Fruit fly (Drosophila melanogaster): ENCODE measurements around the gene CG15020.

CG15020 gene

DNA sequence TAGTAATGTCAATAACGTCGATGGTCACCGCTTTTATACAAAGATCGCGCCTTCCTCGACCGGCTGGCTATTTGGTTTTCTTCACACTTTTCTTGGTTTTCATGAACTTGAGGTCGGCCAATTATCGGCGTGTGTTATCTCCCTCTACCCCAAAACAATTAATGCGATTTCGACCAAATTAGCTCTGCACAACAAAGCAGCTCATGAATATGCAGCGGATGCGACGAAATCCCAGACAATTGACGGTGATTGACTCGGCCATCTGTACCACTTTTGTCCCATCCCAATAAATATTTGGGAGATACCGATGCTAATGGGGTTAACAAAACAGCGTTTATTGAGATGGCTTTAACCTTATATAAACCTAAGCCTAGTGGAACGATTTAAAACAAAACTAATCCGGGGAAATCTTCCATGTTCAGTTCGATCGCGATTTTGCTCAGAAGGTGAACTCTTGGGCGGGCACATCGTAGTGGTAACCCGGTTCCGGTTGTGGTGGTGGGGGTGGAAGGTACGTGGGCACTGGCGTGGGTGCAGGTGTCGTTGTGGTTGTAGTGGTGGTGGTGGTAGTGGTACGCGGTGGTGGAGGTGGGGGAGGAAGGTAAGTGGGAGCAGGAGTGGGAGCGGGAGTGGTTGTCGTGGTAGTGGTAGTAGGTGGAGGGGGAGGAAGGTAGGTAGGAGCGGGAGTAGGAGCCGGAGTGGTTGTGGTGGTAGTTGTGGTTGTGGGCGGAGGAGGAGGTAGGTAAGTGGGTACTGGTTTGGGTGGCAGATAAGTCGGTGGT, 39.0 kb downstream of the CG15020 start, which contains the start of gene CG15022:
Gene CG15022, minus strand, starts transcription at position 11 of the 782 bp plus-strand sequence.
- TF ChIP-seq noc (tag; optimal IDR thresholded peaks at IDR 0.05), result no peak

DNA sequence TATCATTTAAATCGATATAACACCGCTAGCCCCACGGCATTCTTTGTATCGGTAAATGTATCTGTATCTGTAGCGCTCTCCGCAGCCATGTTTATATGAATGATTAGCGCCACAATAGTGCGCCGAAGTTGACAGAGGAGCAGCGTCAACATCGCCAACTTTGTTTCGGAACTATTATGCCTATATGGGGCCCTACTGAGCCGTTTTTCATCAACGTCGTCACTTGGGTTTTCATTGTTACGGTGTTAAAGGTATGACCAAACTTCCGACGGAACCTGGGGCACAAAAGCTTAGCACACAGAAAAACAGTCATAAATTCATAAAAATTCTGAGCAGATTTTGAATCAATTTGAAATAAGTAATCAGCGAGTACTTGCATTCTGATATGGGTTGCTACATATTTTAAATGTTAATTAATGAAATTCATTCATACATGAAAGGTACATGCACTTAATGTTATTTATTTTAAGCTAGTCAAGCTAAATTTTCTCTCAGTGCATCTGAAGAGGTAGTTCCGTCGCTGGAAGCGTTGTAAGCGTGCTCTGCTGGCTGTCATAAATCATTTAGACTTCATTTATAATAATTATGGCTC, 40.1 kb downstream of the CG15020 start, which contains the start of gene CG15023:
Gene CG15023, minus strand, starts transcription at position 51 of the 592 bp plus-strand sequence.
- TF ChIP-seq noc (tag; optimal IDR thresholded peaks at IDR 0.05), result no peak

DNA sequence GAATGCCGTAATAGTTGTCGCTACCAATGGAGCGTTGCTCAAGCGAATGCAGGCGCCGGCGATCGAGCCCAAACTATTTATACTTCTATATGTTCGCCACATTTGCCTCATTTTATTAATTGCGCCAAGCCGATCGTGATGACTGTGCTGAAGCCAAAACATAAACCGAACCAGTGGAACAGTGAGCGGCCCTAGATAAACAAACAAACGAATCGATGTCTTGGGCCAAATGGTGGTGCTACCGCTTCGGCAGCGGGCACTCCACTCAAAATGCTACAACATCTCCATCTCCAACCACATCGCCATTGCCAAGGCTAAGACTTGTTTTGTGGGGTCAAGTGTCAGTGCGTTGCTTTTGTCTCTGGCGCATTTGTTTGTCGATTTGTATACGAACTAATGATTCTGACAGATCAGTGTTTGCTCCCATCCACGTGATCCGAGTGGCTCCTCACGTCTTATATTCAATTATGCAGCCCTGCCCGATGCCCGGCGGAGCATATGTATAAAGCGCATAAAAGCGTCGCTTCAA, 42.4 kb downstream of the CG15020 start, which contains the start of gene CG15024:
Gene CG15024, minus strand, starts transcription at position 51 of the 529 bp plus-strand sequence.
- TF ChIP-seq noc (tag; optimal IDR thresholded peaks at IDR 0.05), result no peak

DNA sequence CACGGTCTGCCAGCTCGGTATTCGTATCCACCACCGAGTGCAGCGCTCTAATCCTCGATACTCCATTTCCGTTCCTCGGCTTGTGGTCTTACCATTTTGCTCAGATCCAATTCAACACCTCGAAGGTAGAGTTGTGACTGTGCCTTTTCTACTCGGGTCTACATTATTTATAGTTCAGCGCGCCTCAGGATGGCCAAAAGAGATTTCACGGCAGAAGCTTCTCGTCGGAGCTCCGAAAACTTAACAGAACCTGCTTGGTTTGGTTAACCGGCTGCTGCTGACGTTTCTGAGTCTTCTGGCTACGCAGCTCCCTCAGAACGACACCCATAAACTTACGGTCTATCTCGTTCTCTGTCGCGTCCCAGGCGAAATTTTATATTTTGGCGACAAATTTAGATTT, 45.1 kb downstream of the CG15020 start, which contains the start of gene CG32241:
Gene CG32241, minus strand, starts transcription at position 101 of the 400 bp plus-strand sequence.
- TF ChIP-seq noc (tag; optimal IDR thresholded peaks at IDR 0.05), result no peak

DNA sequence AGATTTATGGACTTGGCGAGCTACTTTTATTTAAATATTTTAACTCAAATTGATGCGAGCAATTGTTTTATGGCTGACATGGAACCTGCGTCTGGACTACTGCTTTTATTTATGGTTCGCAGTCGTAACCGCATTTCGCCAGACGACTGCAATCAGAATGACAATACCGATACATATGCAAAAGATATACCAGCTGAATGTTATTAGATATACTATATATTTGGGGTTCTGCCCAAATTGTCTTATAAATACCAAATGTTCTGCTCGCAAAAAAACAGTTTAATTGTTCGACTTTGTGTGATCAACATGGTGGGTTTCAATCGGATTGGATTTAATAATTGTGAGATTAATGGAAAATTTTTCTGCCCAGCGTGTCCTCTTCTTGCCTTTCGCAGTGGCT, 48.2 kb downstream of the CG15020 start, which contains the start of gene CG32249:
Gene CG32249, plus strand, starts transcription at position 301 of the 400 bp plus-strand sequence.
- no peak for TF ChIP-seq noc (tag; optimal IDR thresholded peaks at IDR 0.05)

DNA sequence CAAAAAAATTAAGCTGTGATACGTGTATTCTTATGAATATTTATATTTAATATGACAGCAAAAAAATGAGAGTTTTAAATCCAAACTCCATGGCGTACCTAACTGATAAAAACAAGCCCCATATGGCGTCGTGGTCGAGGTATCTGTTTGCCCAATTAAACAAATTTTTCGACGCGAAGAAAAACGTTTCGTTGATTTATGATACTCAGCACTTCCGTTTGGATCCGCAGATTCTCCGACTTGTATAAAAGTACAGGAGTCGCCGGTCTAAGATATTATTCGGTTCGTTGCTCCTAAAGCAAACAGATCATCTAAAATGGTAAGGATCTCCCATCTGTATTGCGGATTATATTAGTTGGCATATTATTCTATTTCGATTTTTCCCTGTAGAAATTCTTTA, 50.0 kb downstream of the CG15020 start, which contains the start of gene CG32248:
Gene CG32248, plus strand, starts transcription at position 301 of the 400 bp plus-strand sequence.
- no peak for TF ChIP-seq noc (tag; optimal IDR thresholded peaks at IDR 0.05)

DNA sequence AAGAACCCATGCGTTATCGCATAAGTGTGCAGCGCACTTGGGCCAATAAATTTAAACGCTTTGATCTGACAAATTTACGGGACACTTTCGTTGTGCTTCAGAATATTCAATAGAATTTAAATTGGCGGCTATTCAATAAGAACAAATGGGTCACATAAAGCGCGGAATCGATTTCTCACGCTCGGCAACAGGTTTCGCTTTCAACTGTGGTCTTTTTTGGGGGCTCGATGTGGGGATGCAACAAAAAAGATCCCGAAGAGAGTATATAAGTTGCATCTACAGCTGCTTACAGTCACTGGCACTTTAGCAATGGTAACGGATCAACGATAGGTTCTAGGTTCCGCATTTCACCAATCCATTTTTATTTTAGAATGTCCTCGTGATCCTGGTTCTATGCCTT, 51.3 kb downstream of the CG15020 start, which contains the start of gene CG11349:
Gene CG11349, plus strand, starts transcription at position 301 of the 400 bp plus-strand sequence.
- no peak for TF ChIP-seq noc (tag; optimal IDR thresholded peaks at IDR 0.05)

DNA sequence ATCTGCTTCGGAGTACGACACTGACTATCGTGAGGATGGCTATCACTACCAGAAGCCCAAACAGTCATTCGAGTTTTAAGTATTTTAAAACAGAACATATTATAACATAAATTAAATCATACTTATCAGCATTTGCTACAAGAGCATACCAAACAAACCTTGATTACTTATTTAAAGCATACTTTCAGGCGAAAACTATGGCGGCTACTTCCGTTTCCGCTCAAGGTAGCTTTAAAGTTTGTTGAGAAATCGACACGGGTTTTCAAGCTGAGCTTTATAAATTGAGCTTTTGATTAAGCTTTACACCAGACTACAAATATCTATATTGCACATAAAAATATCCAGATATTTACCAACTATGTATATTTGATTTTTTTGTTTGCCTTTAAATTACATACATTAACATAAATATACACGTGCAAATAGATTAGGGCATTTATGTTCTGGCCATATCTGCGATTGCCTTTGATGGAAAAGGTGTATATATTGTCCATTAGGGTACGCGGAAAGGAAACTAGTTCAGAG, 53.5 kb downstream of the CG15020 start:
- TF ChIP-seq noc (tag; optimal IDR thresholded peaks at IDR 0.05), result peak; percentile 43

DNA sequence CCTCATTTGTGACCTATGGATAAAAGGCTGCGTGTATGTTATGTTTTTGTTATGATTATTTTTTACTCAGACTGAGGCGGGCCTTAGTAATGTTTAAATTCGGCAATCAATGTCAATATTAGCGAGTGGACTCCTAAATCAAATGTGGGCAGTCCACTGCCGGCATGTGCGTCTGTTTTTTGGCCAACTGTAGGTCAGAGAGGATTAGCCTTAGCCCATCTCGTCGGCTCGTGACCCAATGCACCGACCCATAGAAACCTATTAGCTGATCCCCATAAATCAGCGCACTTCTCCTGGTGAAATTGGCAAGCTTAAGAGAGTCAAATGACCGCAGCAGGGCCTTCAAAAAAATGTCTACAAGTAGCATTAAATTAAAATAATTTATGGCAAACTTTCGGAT, 54.2 kb downstream of the CG15020 start:
- TF ChIP-seq noc (tag; optimal IDR thresholded peaks at IDR 0.05), result no peak
